Worm (Caenorhabditis elegans): Measurements from ENCODE around the gene wee-1.1.

wee-1.1 gene

ce11 chrII:9583461-9583860 is at the start of gene wee-1.1:
Gene wee-1.1, minus strand, starts transcription at chrII:9583561.
- TF ChIP-seq nhr-25 (tag; optimal IDR thresholded peaks at IDR 0.05) (no peak), nhr-10 (tag; optimal IDR thresholded peaks at IDR 0.05) (no peak), egl-27 (tag; optimal IDR thresholded peaks at IDR 0.05) (no peak)

DNA sequence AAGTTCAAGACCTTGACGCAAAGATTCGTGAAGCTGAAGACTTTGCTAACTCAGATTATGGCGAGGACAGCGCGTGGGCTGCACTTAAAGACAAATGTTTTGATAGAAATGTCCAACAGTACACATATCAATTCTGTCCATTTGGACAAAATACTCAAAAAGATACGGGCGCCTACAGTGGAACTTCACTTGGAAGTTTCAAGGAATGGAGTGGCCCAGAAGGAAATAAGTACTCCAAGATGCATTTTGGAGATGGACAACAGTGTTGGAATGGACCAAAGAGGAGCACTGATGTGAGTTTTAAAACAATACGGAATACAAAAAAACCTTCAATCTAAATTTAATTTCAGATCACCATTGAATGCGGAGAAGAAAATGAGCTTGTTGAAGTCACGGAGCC is 42.6 kb upstream of the wee-1.1 start:
- TF ChIP-seq unc-55 (GFP tag; optimal IDR thresholded peaks at IDR 0.05) (no peak), ztf-11 (tag; optimal IDR thresholded peaks at IDR 0.05) (no peak), ceh-16 (tag; optimal IDR thresholded peaks at IDR 0.05) (no peak)

DNA sequence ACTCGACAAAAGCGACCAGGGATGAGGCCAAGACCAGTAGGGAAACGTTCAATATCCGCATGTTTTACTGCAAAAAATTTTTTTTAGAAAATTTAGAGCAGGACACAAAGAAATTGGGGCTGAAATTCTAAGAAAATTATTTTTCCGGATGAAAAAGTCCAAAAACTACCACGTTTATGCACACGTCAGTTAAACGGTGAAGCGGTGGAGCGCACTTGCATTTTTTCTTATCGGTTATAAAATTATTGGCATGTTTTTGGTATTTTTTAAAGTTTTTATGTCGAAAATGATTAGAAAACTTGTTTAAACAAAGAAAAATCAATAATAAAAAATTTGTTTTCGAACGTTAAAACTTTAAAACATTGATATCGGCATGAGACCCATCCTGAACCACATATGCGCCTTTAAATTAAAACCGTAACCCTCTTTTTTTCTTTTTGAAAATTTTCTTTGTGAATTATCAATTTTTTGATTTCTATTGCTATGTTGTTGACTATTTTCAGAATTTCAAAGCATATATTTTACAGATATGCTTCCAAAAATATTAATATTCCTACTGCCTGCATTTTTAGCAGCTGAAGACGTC is 40.8 kb upstream of the wee-1.1 start, which contains the start of the genes dnj-20 and ZK1307.8:
Gene dnj-20, minus strand, starts transcription at position 67 of the 586 bp plus-strand sequence.
Gene ZK1307.8, plus strand, starts transcription at position 504 of the 586 bp plus-strand sequence.
- TF ChIP-seq nhr-237 (tag; optimal IDR thresholded peaks at IDR 0.05) (no peak), unc-62 (GFP tag; optimal IDR thresholded peaks at IDR 0.05) (no peak), ztf-11 (tag; optimal IDR thresholded peaks at IDR 0.05) (no peak), nhr-129 (tag; optimal IDR thresholded peaks at IDR 0.05) (no peak), R02D3.7 (tag; optimal IDR thresholded peaks at IDR 0.05) (no peak), zag-1 (tag; optimal IDR thresholded peaks at IDR 0.05) (no peak), fos-1 (tag; optimal IDR thresholded peaks at IDR 0.05) (peak; percentile 23), nhr-6 (tag; optimal IDR thresholded peaks at IDR 0.05) (no peak), unc-55 (GFP tag; optimal IDR thresholded peaks at IDR 0.05) (peak; percentile 38), mab-5 (tag; optimal IDR thresholded peaks at IDR 0.05) (no peak), ama-1 (optimal IDR thresholded peaks at IDR 0.05) (no peak), unc-39 (tag; optimal IDR thresholded peaks at IDR 0.05) (no peak), gmeb-1 (tag; optimal IDR thresholded peaks at IDR 0.05) (peak; percentile 15), snpc-4 (tag; optimal IDR thresholded peaks at IDR 0.05) (no peak), C34F6.9 (tag; optimal IDR thresholded peaks at IDR 0.05) (peak; percentile 43), lsy-2 (tag; optimal IDR thresholded peaks at IDR 0.05) (peak in 1 of 2 experiments; percentile 55), crh-2 (tag; optimal IDR thresholded peaks at IDR 0.05) (peak; percentile 79), alr-1 (tag; optimal IDR thresholded peaks at IDR 0.05) (no peak), nhr-77 (tag; optimal IDR thresholded peaks at IDR 0.05) (no peak), nhr-21 (tag; optimal IDR thresholded peaks at IDR 0.05) (no peak)

DNA sequence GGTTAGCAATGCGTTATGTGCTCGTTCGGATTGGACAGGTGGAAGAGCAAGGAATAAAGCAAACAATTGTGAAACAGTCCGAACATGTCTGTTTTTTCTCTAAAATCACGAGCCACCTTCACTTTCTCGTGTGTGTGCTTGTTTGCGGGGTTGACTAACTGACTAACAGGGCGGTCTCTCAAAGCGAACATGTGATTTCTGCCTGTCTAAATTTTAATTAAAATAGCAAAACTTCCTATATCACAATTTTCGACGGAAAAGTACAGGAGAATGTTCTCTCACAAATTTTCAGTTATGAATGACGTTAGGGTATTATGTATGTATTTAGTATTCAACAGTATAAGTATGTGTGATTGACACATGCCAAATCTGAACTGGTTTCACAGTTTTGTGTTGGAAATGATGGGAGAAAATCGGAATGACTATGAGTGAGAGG is 38.6 kb upstream of the wee-1.1 start:
- peak; percentile 9 for TF ChIP-seq sma-9 (GFP tag; optimal IDR thresholded peaks at IDR 0.05)
- no peak for TF ChIP-seq sma-9 (tag; optimal IDR thresholded peaks at IDR 0.05)
- TF ChIP-seq blmp-1 (tag; optimal IDR thresholded peaks at IDR 0.05; ENCODE audit: insufficient read depth), result peak; percentile 13
- TF ChIP-seq F13H6.1 (tag; optimal IDR thresholded peaks at IDR 0.05), result peak; percentile 43
- TF ChIP-seq unc-55 (GFP tag; optimal IDR thresholded peaks at IDR 0.05), result no peak
- peak; percentile 21 for TF ChIP-seq C34F6.9 (tag; optimal IDR thresholded peaks at IDR 0.05)
- TF ChIP-seq crh-2 (tag; optimal IDR thresholded peaks at IDR 0.05), result peak; percentile 40
- TF ChIP-seq R02D3.7 (tag; optimal IDR thresholded peaks at IDR 0.05), result no peak

ce11 chrII:9621121-9621520 is 37.8 kb upstream of the wee-1.1 start:
- TF ChIP-seq nhr-23 (tag; optimal IDR thresholded peaks at IDR 0.05) (no peak), C34F6.9 (tag; optimal IDR thresholded peaks at IDR 0.05) (peak; percentile 61), F13H6.1 (tag; optimal IDR thresholded peaks at IDR 0.05) (peak; percentile 70), nhr-129 (tag; optimal IDR thresholded peaks at IDR 0.05) (peak; percentile 43), unc-55 (GFP tag; optimal IDR thresholded peaks at IDR 0.05) (peak; percentile 1), nhr-10 (tag; optimal IDR thresholded peaks at IDR 0.05) (no peak), lin-11 (tag; optimal IDR thresholded peaks at IDR 0.05) (no peak), sma-9 (GFP tag; optimal IDR thresholded peaks at IDR 0.05) (peak; percentile 50), sma-9 (tag; optimal IDR thresholded peaks at IDR 0.05) (no peak), elt-3 (tag; optimal IDR thresholded peaks at IDR 0.05) (no peak), lsy-2 (tag; optimal IDR thresholded peaks at IDR 0.05) (peak in 1 of 2 experiments; percentile 24)

DNA sequence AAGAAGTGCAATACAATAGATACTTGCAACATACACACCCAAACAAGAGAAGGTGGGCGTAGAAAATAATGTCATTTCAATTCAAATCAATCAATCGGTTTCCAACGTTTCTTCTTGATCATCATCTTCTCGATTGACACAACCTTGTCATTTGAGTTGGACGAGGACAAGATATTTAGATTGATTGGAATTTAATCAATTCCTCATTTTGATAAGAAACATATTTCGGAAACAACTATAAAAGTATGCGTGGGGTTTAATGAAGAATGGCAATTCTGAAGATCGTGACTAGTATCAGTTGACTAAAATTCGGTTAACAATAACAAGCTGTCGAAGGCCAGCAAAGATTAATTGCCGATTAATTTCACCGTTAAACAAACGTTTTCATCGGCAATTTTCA is 37.3 kb upstream of the wee-1.1 start:
- TF ChIP-seq sma-9 (GFP tag; optimal IDR thresholded peaks at IDR 0.05) (peak; percentile 15), sma-9 (tag; optimal IDR thresholded peaks at IDR 0.05) (no peak), blmp-1 (tag; optimal IDR thresholded peaks at IDR 0.05; ENCODE audit: insufficient read depth) (peak; percentile 4), mbf-1 (tag; optimal IDR thresholded peaks at IDR 0.05) (no peak), sem-4 (tag; optimal IDR thresholded peaks at IDR 0.05) (no peak), nhr-25 (tag; optimal IDR thresholded peaks at IDR 0.05) (peak; percentile 59), nhr-6 (tag; optimal IDR thresholded peaks at IDR 0.05) (peak; percentile 29), sma-3 (GFP tag; optimal IDR thresholded peaks at IDR 0.05) (peak; percentile 1), mab-5 (tag; optimal IDR thresholded peaks at IDR 0.05) (no peak)

Data from whole organism, L2 larva.